Worm (Caenorhabditis elegans) whole organism, L4 larva: ENCODE results near the gene mig-32.

Experiments
- nhr-25 ChIP-seq: sonication (generic microtip); optimal IDR thresholded peaks from 2 replicates; lab custom pipeline; 2017; ENCODE audit warnings: missing genetic modification characterization, mild to moderate bottlenecking, missing compliant biosample characterization, antibody characterized with exemption, moderate library complexity, borderline replicate concordance; ENCODE audit not compliant: insufficient read depth
- nhr-48 ChIP-seq: sonication (generic microtip); optimal IDR thresholded peaks from 2 replicates; lab custom pipeline; 2016; ENCODE audit warnings: mild to moderate bottlenecking, missing genetic modification characterization, missing compliant biosample characterization

DNA sequence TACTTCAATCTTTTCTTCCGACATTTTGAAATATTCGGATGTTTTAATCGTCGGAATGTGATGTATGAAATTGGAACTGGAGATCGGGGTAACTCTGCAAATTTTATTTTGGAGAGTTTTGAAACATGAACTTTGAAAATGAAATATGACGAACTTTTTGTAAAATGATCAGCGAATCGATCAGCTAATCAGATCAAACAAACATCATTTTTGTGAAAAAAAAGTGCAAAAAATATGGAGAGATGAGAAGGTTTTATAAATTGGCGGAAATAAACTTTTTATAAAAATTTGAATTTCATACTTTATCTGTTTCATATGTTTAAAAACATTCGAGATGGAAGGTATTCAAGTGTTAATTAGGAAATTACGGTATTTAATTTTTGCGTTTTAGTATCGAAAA, 19.5 kb upstream of the mig-32 start, which contains the start of gene dlc-2:
- TF ChIP-seq nhr-25 (tag; lab: Kevin White, UChicago) (no peak), nhr-48 (no peak)
